Fruit fly (Drosophila melanogaster) whole organism, embryonic: ENCODE data around the gene CG12310.

Experiments used
- Bdp1 ChIP-seq: fragments of 200-800 bp; sonication (Bioruptor generic); optimal IDR thresholded peaks from 3 replicates; lab custom pipeline; 2016; ENCODE audit warnings: missing biosample characterization, missing genetic modification characterization
- BtbVII ChIP-seq: fragments of 200-800 bp; sonication (Bioruptor generic); optimal IDR thresholded peaks from 3 replicates; lab custom pipeline; 2017; ENCODE audit warnings: missing biosample characterization, mild to moderate bottlenecking, missing genetic modification characterization
- CG11398 ChIP-seq: fragments of 200-800 bp; sonication (Bioruptor generic); optimal IDR thresholded peaks from 2 replicates; lab custom pipeline; 2016; ENCODE audit warnings: missing biosample characterization, missing genetic modification characterization
- CG11723 ChIP-seq: fragments of 200-800 bp; sonication (Bioruptor generic); optimal IDR thresholded peaks from 2 replicates; lab custom pipeline; 2017; ENCODE audit warnings: missing biosample characterization, mild to moderate bottlenecking, missing genetic modification characterization
- CG12219 ChIP-seq: fragments of 200-800 bp; sonication (Bioruptor generic); optimal IDR thresholded peaks from 3 replicates; lab custom pipeline; 2018; ENCODE audit warnings: missing biosample characterization, mild to moderate bottlenecking, missing genetic modification characterization
- CG13287 ChIP-seq: fragments of 200-800 bp; sonication (Bioruptor generic); IDR thresholded peaks from 2 replicates; pipeline ENCODE4 v1.3.6; 2022; ENCODE audit warnings: missing biosample characterization, missing genetic modification characterization; ENCODE audit not compliant: partially characterized antibody
- CG13424 ChIP-seq: fragments of 200-800 bp; sonication (Bioruptor generic); optimal IDR thresholded peaks from 2 replicates; lab custom pipeline; 2019; ENCODE audit warnings: missing biosample characterization, mild to moderate bottlenecking, missing genetic modification characterization, moderate library complexity
- CG14667 ChIP-seq: fragments of 200-800 bp; sonication (Bioruptor generic); IDR thresholded peaks from 2 replicates; pipeline ENCODE4 v1.3.6; 2022; ENCODE audit warnings: missing biosample characterization, missing genetic modification characterization
- CG15073 ChIP-seq: fragments of 200-800 bp; sonication (Bioruptor generic); optimal IDR thresholded peaks from 2 replicates; lab custom pipeline; 2016; ENCODE audit warnings: missing biosample characterization, missing genetic modification characterization
- CG2116 ChIP-seq: fragments of 200-800 bp; sonication (Bioruptor generic); optimal IDR thresholded peaks from 3 replicates; lab custom pipeline; 2018; ENCODE audit warnings: missing biosample characterization, mild to moderate bottlenecking, missing genetic modification characterization
- CG6689 ChIP-seq: fragments of 200-800 bp; sonication (Bioruptor generic); IDR thresholded peaks from 2 replicates; pipeline ENCODE4 v1.3.6; 2022; ENCODE audit warnings: missing biosample characterization, missing genetic modification characterization
- CG6765 ChIP-seq: fragments of 200-800 bp; sonication (Bioruptor generic); optimal IDR thresholded peaks from 3 replicates; lab custom pipeline; 2017; ENCODE audit warnings: missing biosample characterization, mild to moderate bottlenecking, missing genetic modification characterization
- CG8290 ChIP-seq, 3 experiments: fragments of 200-800 bp; sonication (Bioruptor generic); optimal IDR thresholded peaks; 2 replicates each; lab custom pipeline; 2016 to 2019; ENCODE audit warnings: missing biosample characterization in 3 of 3, missing genetic modification characterization in 3 of 3, mild to moderate bottlenecking in 2 of 3, moderate library complexity in 1 of 3
- Drgx ChIP-seq: fragments of 200-800 bp; sonication (Bioruptor generic); IDR thresholded peaks from 2 replicates; pipeline ENCODE4 v1.3.6; 2022; ENCODE audit warnings: missing biosample characterization, missing genetic modification characterization
- Kr ChIP-seq: fragments of 200-800 bp; sonication (Bioruptor generic); optimal IDR thresholded peaks from 2 replicates; lab custom pipeline; 2017; ENCODE audit warnings: missing biosample characterization, mild to moderate bottlenecking, missing genetic modification characterization
- MBD-R2 ChIP-seq: fragments of 200-800 bp; sonication (Bioruptor generic); IDR thresholded peaks from 2 replicates; pipeline ENCODE4 v1.3.6; 2022; ENCODE audit warnings: missing biosample characterization, missing genetic modification characterization
- Max ChIP-seq: fragments of 200-800 bp; sonication (Bioruptor generic); optimal IDR thresholded peaks from 2 replicates; lab custom pipeline; 2016; ENCODE audit warnings: missing biosample characterization, mild to moderate bottlenecking, missing genetic modification characterization
- Myb ChIP-seq: fragments of 200-800 bp; sonication (Bioruptor generic); optimal IDR thresholded peaks from 2 replicates; lab custom pipeline; 2016; ENCODE audit warnings: missing biosample characterization, missing genetic modification characterization
- NC2β ChIP-seq: fragments of 200-800 bp; sonication (Bioruptor generic); optimal IDR thresholded peaks from 2 replicates; lab custom pipeline; 2016; ENCODE audit warnings: missing biosample characterization, missing genetic modification characterization
- Nf-YA ChIP-seq: fragments of 200-800 bp; sonication (Bioruptor generic); IDR thresholded peaks from 2 replicates; pipeline ENCODE4 v1.3.6; 2022; ENCODE audit warnings: missing biosample characterization, missing genetic modification characterization
- Rfx ChIP-seq: fragments of 200-800 bp; sonication (Bioruptor generic); IDR thresholded peaks from 2 replicates; pipeline ENCODE4 v1.3.6; 2022; ENCODE audit warnings: missing biosample characterization, missing genetic modification characterization
- Sry-δ ChIP-seq: fragments of 200-800 bp; sonication (Bioruptor generic); optimal IDR thresholded peaks from 2 replicates; lab custom pipeline; 2016; ENCODE audit warnings: missing biosample characterization, missing genetic modification characterization
- Vsx1 ChIP-seq: fragments of 200-800 bp; sonication (Bioruptor generic); optimal IDR thresholded peaks from 2 replicates; lab custom pipeline; 2017; ENCODE audit warnings: missing biosample characterization, mild to moderate bottlenecking, missing genetic modification characterization, missing genetic modification reagents
- ab ChIP-seq: fragments of 200-800 bp; sonication (Bioruptor generic); optimal IDR thresholded peaks from 2 replicates; lab custom pipeline; 2016; ENCODE audit warnings: missing biosample characterization, missing genetic modification characterization
- ac ChIP-seq: fragments of 200-800 bp; sonication (Bioruptor generic); optimal IDR thresholded peaks from 3 replicates; lab custom pipeline; 2017; ENCODE audit warnings: missing biosample characterization, mild to moderate bottlenecking, missing genetic modification characterization
- ara ChIP-seq: fragments of 200-800 bp; sonication (Bioruptor generic); IDR thresholded peaks from 2 replicates; pipeline ENCODE4 v1.3.6; 2022; ENCODE audit warnings: missing biosample characterization, missing genetic modification characterization
- bbx ChIP-seq: fragments of 200-800 bp; sonication (Bioruptor generic); IDR thresholded peaks from 2 replicates; pipeline ENCODE4 v1.3.6; 2022; ENCODE audit warnings: missing biosample characterization, missing genetic modification characterization; ENCODE audit not compliant: partially characterized antibody
- da ChIP-seq: fragments of 200-800 bp; sonication (Bioruptor generic); optimal IDR thresholded peaks from 2 replicates; lab custom pipeline; 2016; ENCODE audit warnings: missing biosample characterization, missing genetic modification characterization
- ewg ChIP-seq: fragments of 200-800 bp; sonication (Bioruptor generic); optimal IDR thresholded peaks from 3 replicates; lab custom pipeline; 2017; ENCODE audit warnings: mild to moderate bottlenecking, missing biosample characterization, missing genetic modification reagents, missing genetic modification characterization
- fd3F ChIP-seq: fragments of 200-800 bp; sonication (Bioruptor generic); optimal IDR thresholded peaks from 2 replicates; lab custom pipeline; 2018; ENCODE audit warnings: missing biosample characterization, mild to moderate bottlenecking, missing genetic modification characterization, moderate library complexity
- gce ChIP-seq: fragments of 200-800 bp; sonication (Bioruptor generic); IDR thresholded peaks from 3 replicates; pipeline ENCODE4 v1.3.6; 2022; ENCODE audit warnings: missing biosample characterization, missing genetic modification characterization
- gcm ChIP-seq: fragments of 200-800 bp; sonication (Bioruptor generic); optimal IDR thresholded peaks from 2 replicates; lab custom pipeline; 2019; ENCODE audit warnings: missing biosample characterization, mild to moderate bottlenecking, missing genetic modification characterization, moderate library complexity
- hth ChIP-seq: fragments of >200 bp; optimal IDR thresholded peaks from 2 replicates; lab custom pipeline; 2017; ENCODE audit warnings: inconsistent platforms
- kni ChIP-seq: fragments of 200-800 bp; sonication (Bioruptor generic); optimal IDR thresholded peaks from 3 replicates; lab custom pipeline; 2017; ENCODE audit warnings: mild to moderate bottlenecking, missing biosample characterization, missing genetic modification reagents, missing genetic modification characterization
- luna ChIP-seq: fragments of 200-800 bp; sonication (Bioruptor generic); optimal IDR thresholded peaks from 2 replicates; lab custom pipeline; 2016; ENCODE audit warnings: missing biosample characterization, missing genetic modification characterization
- nerfin-1 ChIP-seq: fragments of 200-800 bp; sonication (Bioruptor generic); optimal IDR thresholded peaks from 3 replicates; lab custom pipeline; 2019; ENCODE audit warnings: missing biosample characterization, mild to moderate bottlenecking, missing genetic modification characterization, moderate library complexity
- nmo ChIP-seq: fragments of 200-800 bp; sonication (Bioruptor generic); optimal IDR thresholded peaks from 2 replicates; lab custom pipeline; 2018; ENCODE audit warnings: missing biosample characterization, mild to moderate bottlenecking, missing genetic modification characterization, moderate library complexity
- odd ChIP-seq: fragments of 200-800 bp; sonication (Bioruptor generic); optimal IDR thresholded peaks from 2 replicates; lab custom pipeline; 2017; ENCODE audit warnings: missing biosample characterization, mild to moderate bottlenecking, missing genetic modification characterization
- pb ChIP-seq: fragments of 200-800 bp; sonication (Bioruptor generic); optimal IDR thresholded peaks from 3 replicates; lab custom pipeline; 2016; ENCODE audit warnings: missing biosample characterization, missing genetic modification characterization
- pfk ChIP-seq: fragments of 200-800 bp; sonication (Bioruptor generic); optimal IDR thresholded peaks from 2 replicates; lab custom pipeline; 2018; ENCODE audit warnings: missing biosample characterization, mild to moderate bottlenecking, missing genetic modification characterization, moderate library complexity
- phol ChIP-seq: fragments of 200-800 bp; sonication (Bioruptor generic); optimal IDR thresholded peaks from 3 replicates; lab custom pipeline; 2018; ENCODE audit warnings: missing biosample characterization, mild to moderate bottlenecking, missing genetic modification characterization, moderate library complexity
- psq ChIP-seq: fragments of 200-800 bp; sonication (Bioruptor generic); optimal IDR thresholded peaks from 2 replicates; lab custom pipeline; 2017; ENCODE audit warnings: missing biosample characterization, missing genetic modification characterization
- pzg ChIP-seq: fragments of 200-800 bp; sonication (Bioruptor generic); optimal IDR thresholded peaks from 3 replicates; lab custom pipeline; 2018; ENCODE audit warnings: missing biosample characterization, mild to moderate bottlenecking, missing genetic modification characterization, moderate library complexity
- schlank ChIP-seq: fragments of 200-800 bp; sonication (Bioruptor generic); optimal IDR thresholded peaks from 2 replicates; lab custom pipeline; 2018; ENCODE audit warnings: missing biosample characterization, mild to moderate bottlenecking, missing genetic modification characterization
- sd ChIP-seq: fragments of 200-800 bp; sonication (Bioruptor generic); optimal IDR thresholded peaks from 3 replicates; lab custom pipeline; 2018; ENCODE audit warnings: missing biosample characterization, mild to moderate bottlenecking, missing genetic modification characterization, moderate library complexity
- sr ChIP-seq: fragments of 200-800 bp; sonication (Bioruptor generic); IDR thresholded peaks from 3 replicates; pipeline ENCODE4 v1.3.6; 2022; ENCODE audit warnings: missing biosample characterization, missing genetic modification characterization
- sug ChIP-seq: fragments of 200-800 bp; optimal IDR thresholded peaks from 2 replicates; lab custom pipeline; 2019; ENCODE audit warnings: missing biosample characterization, mild to moderate bottlenecking, missing genetic modification characterization, moderate library complexity
- toy ChIP-seq: fragments of 200-800 bp; sonication (Bioruptor generic); IDR thresholded peaks from 2 replicates; pipeline ENCODE4 v1.3.6; 2022; ENCODE audit warnings: missing biosample characterization, missing genetic modification characterization
- tup ChIP-seq: fragments of 200-800 bp; sonication (Bioruptor generic); optimal IDR thresholded peaks from 2 replicates; lab custom pipeline; 2016; ENCODE audit warnings: missing biosample characterization, mild to moderate bottlenecking, missing genetic modification characterization, moderate library complexity

The CG12310 gene

dm6 chr3L:15013957-15014692 is 36.5 kb downstream of the CG12310 start, which contains the start of gene Reck (continued):
- TF ChIP-seq CG15073 (GFP tag; lab: Kevin White, UChicago) (peak; percentile 27), CG8290 (GFP tag; optimal IDR thresholded peaks at IDR 0.05; lab: Kevin White, UChicago) (peak; percentile 6), CG8290 (tag; optimal IDR thresholded peaks at IDR 0.05; lab: Kevin White, UChicago) (peak in 1 of 2 experiments; percentile 49), da (GFP tag; lab: Kevin White, UChicago) (no peak), CG13287 (GFP tag; lab: Robert Waterston, UW) (no peak), ac (GFP tag; lab: Kevin White, UChicago) (peak; percentile 63), MBD-R2 (GFP tag; lab: Robert Waterston, UW) (no peak; the same call in 1 of the 2 replicates), Rfx (peak; percentile 76), hth (lab: Kevin White, UChicago) (no peak), Drgx (GFP tag; lab: Robert Waterston, UW) (peak; percentile 94), sug (peak; percentile 45), sr (GFP tag; lab: Robert Waterston, UW) (peak; percentile 41; the same call in 1 of the 3 replicates), kni (GFP tag; lab: Kevin White, UChicago) (no peak), CG11398 (GFP tag; lab: Kevin White, UChicago) (no peak), Kr (GFP tag; lab: Kevin White, UChicago) (no peak), luna (GFP tag; lab: Kevin White, UChicago) (no peak), ewg (GFP tag; lab: Kevin White, UChicago) (peak; percentile 71), pfk (GFP tag; lab: Kevin White, UChicago) (no peak), phol (tag; lab: Kevin White, UChicago) (peak; percentile 88), Nf-YA (peak; percentile 78), toy (GFP tag; lab: Robert Waterston, UW) (0 out of 2 replicates have a peak, but pooled peaks have one; percentile 31), CG12219 (GFP tag; lab: Kevin White, UChicago) (peak; percentile 72), ab (GFP tag; lab: Kevin White, UChicago) (no peak), pb (GFP tag; lab: Kevin White, UChicago) (no peak), BtbVII (peak; percentile 85), CG6765 (GFP tag; lab: Kevin White, UChicago) (peak; percentile 59), schlank (tag; lab: Kevin White, UChicago) (peak; percentile 18), CG11723 (GFP tag; lab: Kevin White, UChicago) (peak; percentile 50), Max (GFP tag; lab: Kevin White, UChicago) (peak; percentile 71), Sry-δ (GFP tag; lab: Kevin White, UChicago) (peak; percentile 2), Vsx1 (peak; percentile 60), pzg (GFP tag; lab: Kevin White, UChicago) (peak; percentile 31), NC2β (peak; percentile 45), bbx (GFP tag; lab: Robert Waterston, UW) (no peak; the same call in 1 of the 2 replicates), CG13424 (tag; lab: Kevin White, UChicago) (peak; percentile 81), tup (GFP tag; lab: Kevin White, UChicago) (peak; percentile 56), CG2116 (GFP tag; lab: Kevin White, UChicago) (peak; percentile 87), nmo (peak; percentile 82), sd (tag; lab: Kevin White, UChicago) (peak; percentile 3), gce (GFP tag; lab: Robert Waterston, UW) (peak; percentile 85), Myb (no peak), ara (GFP tag; lab: Robert Waterston, UW) (peak; percentile 73; the same call in 1 of the 2 replicates), gcm (GFP tag; lab: Kevin White, UChicago) (peak; percentile 90), CG6689 (no peak), Bdp1 (GFP tag; lab: Kevin White, UChicago) (no peak), psq (peak; percentile 45), odd (GFP tag; lab: Kevin White, UChicago) (peak; percentile 70), CG14667 (GFP tag; lab: Robert Waterston, UW) (no peak; the same call in 1 of the 2 replicates), fd3F (GFP tag; lab: Kevin White, UChicago) (peak; percentile 75), nerfin-1 (tag; lab: Kevin White, UChicago) (peak; percentile 78)
